Worm (Caenorhabditis elegans): Measurements from ENCODE around the gene clec-162.

clec-162 gene

DNA sequence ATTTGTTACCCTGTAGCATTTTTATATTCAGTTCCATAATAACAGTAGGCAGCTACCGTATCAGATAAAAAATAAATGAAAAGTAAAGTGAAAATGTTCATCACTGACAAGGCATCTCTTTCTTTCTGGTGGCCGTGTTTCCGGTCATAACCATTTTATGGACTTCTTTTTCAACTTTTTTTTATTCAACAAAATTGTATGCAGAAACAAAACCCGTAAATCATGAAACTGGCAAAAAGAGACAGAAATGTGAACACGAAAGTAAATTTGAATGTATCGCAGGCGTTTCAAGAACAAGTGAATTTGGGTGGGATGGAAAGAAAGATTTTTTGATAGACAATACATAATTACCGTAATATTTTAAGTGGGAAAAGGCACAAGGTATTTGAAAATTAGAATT lies at the start of gene clec-162:
clec-162 (minus strand) TSS at position 101 of the 400 bp plus-strand sequence.
- TF ChIP-seq B0310.2 (tag; optimal IDR thresholded peaks at IDR 0.05) = no peak
- TF ChIP-seq pes-1 (GFP tag; IDR thresholded peaks at IDR 0.05) = no peak
- TF ChIP-seq hmbx-1 (tag; optimal IDR thresholded peaks at IDR 0.05) = no peak
- TF ChIP-seq ets-7 (tag; optimal IDR thresholded peaks at IDR 0.05) = no peak
- TF ChIP-seq aly-1 (tag; optimal IDR thresholded peaks at IDR 0.05) = no peak
- no peak for TF ChIP-seq ama-1 (optimal IDR thresholded peaks at IDR 0.05)
- no peak for TF ChIP-seq ceh-36 (tag; optimal IDR thresholded peaks at IDR 0.05)
- TF ChIP-seq sea-1 (GFP tag; conservative IDR thresholded peaks at IDR 0.05) = no peak
- TF ChIP-seq tbx-11 (GFP tag; IDR thresholded peaks at IDR 0.05) = no peak
- no peak for TF ChIP-seq scrt-1 (GFP tag; IDR thresholded peaks at IDR 0.05)
- TF ChIP-seq ceh-13 (GFP tag; optimal IDR thresholded peaks at IDR 0.05) = no peak
- no peak for TF ChIP-seq hnd-1 (tag; optimal IDR thresholded peaks at IDR 0.05)
- no peak for TF ChIP-seq F13C5.2 (tag; optimal IDR thresholded peaks at IDR 0.05)
- no peak for TF ChIP-seq tra-4 (tag; optimal IDR thresholded peaks at IDR 0.05)
- no peak for TF ChIP-seq tbx-37 (GFP tag; conservative IDR thresholded peaks at IDR 0.05)

DNA sequence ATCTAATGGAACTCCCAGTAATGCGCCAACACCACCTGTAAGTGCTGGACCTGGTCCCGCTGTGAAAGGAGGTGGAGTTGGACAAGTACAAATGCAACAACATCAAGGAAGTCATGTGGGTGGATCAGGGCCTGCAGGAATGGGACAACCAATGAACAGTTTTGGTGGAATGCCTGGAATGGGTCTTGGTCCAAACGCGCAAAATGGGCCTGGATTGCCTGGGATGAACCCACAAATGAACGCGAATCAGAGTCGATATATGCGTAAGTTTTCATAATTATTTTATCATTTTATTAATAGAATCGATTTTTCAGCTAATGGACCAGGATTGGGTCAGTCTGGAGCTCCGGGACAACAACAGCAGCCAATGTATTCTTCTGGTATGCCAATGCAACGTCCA lies 47.4 kb upstream of the clec-162 start:
- TF ChIP-seq hnd-1 (tag; optimal IDR thresholded peaks at IDR 0.05) (no peak), ets-7 (tag; optimal IDR thresholded peaks at IDR 0.05) (no peak)

ce11 chrIII:9770590-9770989 lies 45.6 kb upstream of the clec-162 start:
- TF ChIP-seq tbx-37 (GFP tag; conservative IDR thresholded peaks at IDR 0.05) (no peak), B0310.2 (tag; optimal IDR thresholded peaks at IDR 0.05) (no peak), tbx-11 (GFP tag; IDR thresholded peaks at IDR 0.05) (no peak), ama-1 (optimal IDR thresholded peaks at IDR 0.05) (peak; percentile 68)

DNA sequence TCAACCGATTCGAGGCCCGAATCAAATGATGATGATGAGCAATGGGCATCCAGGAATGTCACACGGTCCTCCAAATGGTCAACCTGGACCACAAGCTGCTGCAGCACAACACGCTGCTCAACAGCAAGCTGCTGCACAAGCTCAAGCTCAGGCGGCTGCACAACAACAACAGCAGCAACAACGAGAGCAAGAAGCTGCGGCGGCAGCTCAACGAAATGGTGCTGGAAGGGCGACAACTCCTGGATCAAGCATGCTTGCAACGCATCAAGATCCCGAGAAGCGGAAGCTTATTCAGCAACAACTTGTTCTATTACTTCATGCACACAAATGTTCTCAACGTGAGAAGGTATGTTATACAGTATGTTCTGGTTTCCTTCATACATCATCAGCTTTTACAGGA lies 43.0 kb upstream of the clec-162 start:
- TF ChIP-seq F13C5.2 (tag; optimal IDR thresholded peaks at IDR 0.05) (no peak), flt-1 (GFP tag; IDR thresholded peaks at IDR 0.05) (no peak), hmbx-1 (tag; optimal IDR thresholded peaks at IDR 0.05) (no peak), aly-1 (tag; optimal IDR thresholded peaks at IDR 0.05) (no peak), ceh-13 (GFP tag; optimal IDR thresholded peaks at IDR 0.05) (no peak), hnd-1 (tag; optimal IDR thresholded peaks at IDR 0.05) (no peak), tra-4 (tag; optimal IDR thresholded peaks at IDR 0.05) (no peak), hmg-4 (GFP tag; optimal IDR thresholded peaks at IDR 0.05) (no peak), ama-1 (optimal IDR thresholded peaks at IDR 0.05) (no peak), B0310.2 (tag; optimal IDR thresholded peaks at IDR 0.05) (no peak), tbx-11 (GFP tag; IDR thresholded peaks at IDR 0.05) (no peak), pes-1 (GFP tag; IDR thresholded peaks at IDR 0.05) (no peak), scrt-1 (GFP tag; IDR thresholded peaks at IDR 0.05) (no peak), sea-1 (GFP tag; conservative IDR thresholded peaks at IDR 0.05) (no peak), ets-7 (tag; optimal IDR thresholded peaks at IDR 0.05) (no peak), ceh-36 (tag; optimal IDR thresholded peaks at IDR 0.05) (no peak), tbx-37 (GFP tag; conservative IDR thresholded peaks at IDR 0.05) (no peak)

ce11 chrIII:9767095-9767494 lies 42.1 kb upstream of the clec-162 start:
- TF ChIP-seq ceh-36 (tag; optimal IDR thresholded peaks at IDR 0.05) (no peak), ama-1 (optimal IDR thresholded peaks at IDR 0.05) (no peak), pes-1 (GFP tag; IDR thresholded peaks at IDR 0.05) (no peak), ets-7 (tag; optimal IDR thresholded peaks at IDR 0.05) (no peak), tra-4 (tag; optimal IDR thresholded peaks at IDR 0.05) (no peak), B0310.2 (tag; optimal IDR thresholded peaks at IDR 0.05) (no peak)

ce11 chrIII:9766175-9766574 lies 41.2 kb upstream of the clec-162 start, which contains the start of gene cbp-1:
Gene cbp-1 (plus strand): TSS chrIII:9766509.
- TF ChIP-seq tbx-11 (GFP tag; IDR thresholded peaks at IDR 0.05) (no peak), aly-1 (tag; optimal IDR thresholded peaks at IDR 0.05) (no peak), F13C5.2 (tag; optimal IDR thresholded peaks at IDR 0.05) (no peak), flt-1 (GFP tag; IDR thresholded peaks at IDR 0.05) (no peak), hmbx-1 (tag; optimal IDR thresholded peaks at IDR 0.05) (no peak), tra-4 (tag; optimal IDR thresholded peaks at IDR 0.05) (no peak), hnd-1 (tag; optimal IDR thresholded peaks at IDR 0.05) (no peak), ets-7 (tag; optimal IDR thresholded peaks at IDR 0.05) (no peak), pes-1 (GFP tag; IDR thresholded peaks at IDR 0.05) (no peak), scrt-1 (GFP tag; IDR thresholded peaks at IDR 0.05) (no peak), ceh-13 (GFP tag; optimal IDR thresholded peaks at IDR 0.05) (no peak), ama-1 (optimal IDR thresholded peaks at IDR 0.05) (no peak), B0310.2 (tag; optimal IDR thresholded peaks at IDR 0.05) (no peak), hmg-4 (GFP tag; optimal IDR thresholded peaks at IDR 0.05) (no peak), tbx-37 (GFP tag; conservative IDR thresholded peaks at IDR 0.05) (no peak), ceh-36 (tag; optimal IDR thresholded peaks at IDR 0.05) (no peak), sea-1 (GFP tag; conservative IDR thresholded peaks at IDR 0.05) (no peak)

DNA sequence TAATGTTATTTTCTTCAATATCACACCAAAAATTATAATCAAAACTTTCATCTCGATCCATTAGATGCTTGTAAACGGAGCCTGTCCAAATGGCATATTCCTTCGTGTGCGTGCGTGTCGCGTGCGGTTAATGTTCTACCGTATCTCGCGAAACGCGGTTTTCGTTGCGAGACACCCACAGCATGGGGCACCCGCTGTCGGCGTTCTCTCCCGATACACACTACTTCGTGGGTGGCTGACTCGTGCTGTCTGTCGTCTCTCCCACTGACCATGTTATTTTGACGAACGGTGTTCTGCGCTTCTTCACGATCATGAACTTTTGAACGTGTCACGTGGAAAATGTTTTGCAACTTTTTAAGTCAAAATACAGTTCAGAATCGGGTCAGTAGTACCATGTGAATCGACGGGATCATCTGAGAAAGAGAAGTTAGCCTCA lies 40.5 kb upstream of the clec-162 start:
- peak; percentile 98 for TF ChIP-seq ama-1 (optimal IDR thresholded peaks at IDR 0.05)
- TF ChIP-seq ceh-13 (GFP tag; optimal IDR thresholded peaks at IDR 0.05) = peak; percentile 54
- no peak for TF ChIP-seq ets-7 (tag; optimal IDR thresholded peaks at IDR 0.05)
- peak; percentile 83 for TF ChIP-seq tbx-11 (GFP tag; IDR thresholded peaks at IDR 0.05)
- peak; percentile 91 for TF ChIP-seq B0310.2 (tag; optimal IDR thresholded peaks at IDR 0.05)
- TF ChIP-seq flt-1 (GFP tag; IDR thresholded peaks at IDR 0.05) = peak; percentile 89
- TF ChIP-seq aly-1 (tag; optimal IDR thresholded peaks at IDR 0.05) = peak; percentile 40
- TF ChIP-seq ceh-36 (tag; optimal IDR thresholded peaks at IDR 0.05) = peak; percentile 87
- TF ChIP-seq hnd-1 (tag; optimal IDR thresholded peaks at IDR 0.05) = peak; percentile 26
- peak; percentile 82 for TF ChIP-seq pes-1 (GFP tag; IDR thresholded peaks at IDR 0.05)
- peak; percentile 80; the same call in 1 of the 2 replicates for TF ChIP-seq tbx-37 (GFP tag; conservative IDR thresholded peaks at IDR 0.05)
- TF ChIP-seq hmg-4 (GFP tag; optimal IDR thresholded peaks at IDR 0.05) = peak; percentile 89
- TF ChIP-seq tra-4 (tag; optimal IDR thresholded peaks at IDR 0.05) = peak; percentile 97
- peak; percentile 81 for TF ChIP-seq scrt-1 (GFP tag; IDR thresholded peaks at IDR 0.05)
- peak; percentile 96 for TF ChIP-seq sea-1 (GFP tag; conservative IDR thresholded peaks at IDR 0.05)
- peak; percentile 81 for TF ChIP-seq hmbx-1 (tag; optimal IDR thresholded peaks at IDR 0.05)
- TF ChIP-seq F13C5.2 (tag; optimal IDR thresholded peaks at IDR 0.05) = peak; percentile 96

- TF ChIP-seq scrt-1 (GFP tag; IDR thresholded peaks at IDR 0.05) = no peak; the same call in 1 of the 2 replicates
- 0 out of 2 replicates have a peak, but pooled peaks have one; percentile 36 for TF ChIP-seq sea-1 (GFP tag; conservative IDR thresholded peaks at IDR 0.05)
Measured at ce11 chrIII:9764718-9765117, 39.7 kb upstream of the clec-162 start.
